Worm (Caenorhabditis elegans): ENCODE measurements around the gene C45B11.9.

Gene C45B11.9

ce11 chrV:11069277-11069676 is 29.2 kb downstream of the C45B11.9 start, which contains the start of gene T04C12.8 (continued):
- TF ChIP-seq zip-11 (GFP tag; IDR thresholded peaks at IDR 0.05) (no peak), daf-19 (GFP tag; conservative IDR thresholded peaks at IDR 0.05) (no peak)

ce11 chrV:11070388-11070787 is 30.3 kb downstream of the C45B11.9 start:
- TF ChIP-seq daf-19 (GFP tag; conservative IDR thresholded peaks at IDR 0.05) = no peak
- TF ChIP-seq aha-1 (tag) = no peak
- TF ChIP-seq nhr-77 (tag; optimal IDR thresholded peaks at IDR 0.05) = peak; percentile 85
- no peak for TF ChIP-seq ceh-28 (tag; optimal IDR thresholded peaks at IDR 0.05)
- TF ChIP-seq hlh-30 (tag; optimal IDR thresholded peaks at IDR 0.05; ENCODE audit: insufficient read depth) = peak; percentile 40
- TF ChIP-seq ztf-11 (tag; optimal IDR thresholded peaks at IDR 0.05) = no peak
- TF ChIP-seq nhr-76 (tag; optimal IDR thresholded peaks at IDR 0.05) = no peak
- TF ChIP-seq ceh-20 (GFP tag; IDR thresholded peaks at IDR 0.05) = no peak
- no peak for TF ChIP-seq lin-1 (GFP tag; IDR thresholded peaks at IDR 0.05)
- no peak for TF ChIP-seq ctbp-1 (GFP tag; IDR thresholded peaks at IDR 0.05)
- TF ChIP-seq zip-11 (GFP tag; IDR thresholded peaks at IDR 0.05) = no peak
- TF ChIP-seq tag-97 (GFP tag; IDR thresholded peaks at IDR 0.05) = no peak
- TF ChIP-seq F49E8.2 (tag; optimal IDR thresholded peaks at IDR 0.05; ENCODE audit: borderline replicate concordance) = no peak
- no peak for TF ChIP-seq nhr-111 (GFP tag; optimal IDR thresholded peaks at IDR 0.05)
- no peak for TF ChIP-seq snpc-4 (tag; optimal IDR thresholded peaks at IDR 0.05)
- TF ChIP-seq mxl-3 (GFP tag; optimal IDR thresholded peaks at IDR 0.05) = no peak
- TF ChIP-seq ceh-62 (tag; optimal IDR thresholded peaks at IDR 0.05) = no peak
- TF ChIP-seq mxl-2 (GFP tag; conservative IDR thresholded peaks at IDR 0.05) = no peak
- no peak for TF ChIP-seq lin-38 (GFP tag; IDR thresholded peaks at IDR 0.05)
- TF ChIP-seq rbr-2 (tag; optimal IDR thresholded peaks at IDR 0.05) = no peak
- TF ChIP-seq zfp-2 (tag; optimal IDR thresholded peaks at IDR 0.05) = no peak
- TF ChIP-seq nhr-48 (tag; optimal IDR thresholded peaks at IDR 0.05) = no peak
- TF ChIP-seq unc-62 (GFP tag; optimal IDR thresholded peaks at IDR 0.05 in 1 of 2) = peak in 1 of 2 experiments; percentile 15
- TF ChIP-seq unc-62 (tag; optimal IDR thresholded peaks at IDR 0.05) = no peak
- TF ChIP-seq ZK546.5 (tag; optimal IDR thresholded peaks at IDR 0.05) = no peak
- TF ChIP-seq hif-1 (tag; optimal IDR thresholded peaks at IDR 0.05) = no peak
- no peak for TF ChIP-seq spr-1 (tag; optimal IDR thresholded peaks at IDR 0.05)
- no peak for TF ChIP-seq gei-8 (GFP tag; optimal IDR thresholded peaks at IDR 0.05)
- TF ChIP-seq F37D6.2 (tag; optimal IDR thresholded peaks at IDR 0.05) = no peak
- TF ChIP-seq Y48G9A.11 (GFP tag; IDR thresholded peaks at IDR 0.05) = no peak
- TF ChIP-seq dmd-9 (GFP tag; IDR thresholded peaks at IDR 0.05) = no peak
- TF ChIP-seq fos-1 (tag; optimal IDR thresholded peaks at IDR 0.05) = no peak
- no peak for TF ChIP-seq R02D3.7 (tag; optimal IDR thresholded peaks at IDR 0.05)
- no peak for TF ChIP-seq nhr-10 (tag; optimal IDR thresholded peaks at IDR 0.05)
- no peak for TF ChIP-seq unc-39 (tag; optimal IDR thresholded peaks at IDR 0.05)
- no peak for TF ChIP-seq F26F4.8 (GFP tag; conservative IDR thresholded peaks at IDR 0.05)
- no peak for TF ChIP-seq D1046.2 (GFP tag; IDR thresholded peaks at IDR 0.05)
- TF ChIP-seq nhr-41 (GFP tag; IDR thresholded peaks at IDR 0.05) = no peak
- TF ChIP-seq lsy-2 (tag; optimal IDR thresholded peaks at IDR 0.05) = peak in 1 of 2 experiments; percentile 27
- TF ChIP-seq mdt-29 (GFP tag; IDR thresholded peaks at IDR 0.05) = no peak
- no peak for TF ChIP-seq daf-16 (GFP tag; optimal IDR thresholded peaks at IDR 0.05)
- TF ChIP-seq daf-16 (tag; optimal IDR thresholded peaks at IDR 0.05) = peak; percentile 99
- no peak for TF ChIP-seq nhr-11 (tag; optimal IDR thresholded peaks at IDR 0.05)
- TF ChIP-seq jun-1 (tag; optimal IDR thresholded peaks at IDR 0.05) = no peak
- TF ChIP-seq egl-27 (tag; optimal IDR thresholded peaks at IDR 0.05) = no peak
- TF ChIP-seq cey-2 (tag; optimal IDR thresholded peaks at IDR 0.05; ENCODE audit: borderline replicate concordance, insufficient read depth) = no peak
- TF ChIP-seq nhr-28 (tag; optimal IDR thresholded peaks at IDR 0.05) = peak; percentile 89
- TF ChIP-seq zfp-3 (GFP tag; conservative IDR thresholded peaks at IDR 0.05) = no peak
- peak; percentile 60 for TF ChIP-seq hlh-11 (tag; optimal IDR thresholded peaks at IDR 0.05)
- peak; percentile 68 for TF ChIP-seq dve-1 (tag; optimal IDR thresholded peaks at IDR 0.05; ENCODE audit: insufficient read depth)

All from whole organism, L4 larva.